In genomic region chrX:3842898-3843297, dm6 we compare ENCODE assay signal across 1 fruit fly cellular context.
TF ChIP-seq lines count a peak whose summit lies in the region.

No protein-coding gene starts in this region.

TF ChIP-seq in whole organism, embryonic, 481 proteins besides CTCF, POLR2A, EP300 and RAD21 (continued from another document):
- TF ChIP-seq CG10366 (GFP tag; IDR thresholded peaks at IDR 0.05; lab: Robert Waterston, UW) (peak; percentile 19; the same call in 1 of the 2 replicates), Trl (optimal IDR thresholded peaks at IDR 0.05; lab: Kevin White, UChicago) (peak in 1 of 2 experiments; percentile 1), Trl (GFP tag; optimal IDR thresholded peaks at IDR 0.05; lab: Kevin White, UChicago) (no peak), CG6254 (GFP tag; optimal IDR thresholded peaks at IDR 0.05; lab: Kevin White, UChicago) (peak; percentile 99), CG6765 (GFP tag; optimal IDR thresholded peaks at IDR 0.05; lab: Kevin White, UChicago) (no peak), CG1603 (tag; optimal IDR thresholded peaks at IDR 0.05; lab: Kevin White, UChicago) (no peak), Atf-2 (GFP tag; optimal IDR thresholded peaks at IDR 0.05; lab: Kevin White, UChicago) (no peak), CG2199 (GFP tag; IDR thresholded peaks at IDR 0.05; lab: Robert Waterston, UW) (0 out of 3 replicates have a peak, but pooled peaks have one; percentile 9), CG18764 (GFP tag; optimal IDR thresholded peaks at IDR 0.05; lab: Kevin White, UChicago) (peak; percentile 18), kni (GFP tag; optimal IDR thresholded peaks at IDR 0.05; lab: Kevin White, UChicago) (peak; percentile 81), CG7357 (GFP tag; IDR thresholded peaks at IDR 0.05; lab: Robert Waterston, UW) (no peak), sim (GFP tag; IDR thresholded peaks at IDR 0.05; lab: Robert Waterston, UW) (no peak), CG7556 (GFP tag; optimal IDR thresholded peaks at IDR 0.05; lab: Kevin White, UChicago) (no peak), amos (GFP tag; IDR thresholded peaks at IDR 0.05; lab: Robert Waterston, UW; ENCODE audit: partially characterized antibody) (no peak), pros (GFP tag; optimal IDR thresholded peaks at IDR 0.05; lab: Kevin White, UChicago) (peak; percentile 90), pnt (GFP tag; optimal IDR thresholded peaks at IDR 0.05; lab: Kevin White, UChicago) (no peak), Deaf1 (tag; optimal IDR thresholded peaks at IDR 0.05; lab: Kevin White, UChicago) (peak; percentile 40), CG13123 (GFP tag; optimal IDR thresholded peaks at IDR 0.05; lab: Kevin White, UChicago) (no peak), sqz (GFP tag; optimal IDR thresholded peaks at IDR 0.05; lab: Kevin White, UChicago) (peak; percentile 77), wek (GFP tag; optimal IDR thresholded peaks at IDR 0.05; lab: Kevin White, UChicago) (no peak)
TF ChIP-seq in whole organism, embryonic: peak in this region for 13.
